Fruit fly (Drosophila melanogaster) whole organism: ENCODE measurements around the gene dgt2.

Experiments
- CG8478 ChIP-seq: fragments of >200 bp; optimal IDR thresholded peaks from 2 replicates; lab custom pipeline; 2018; ENCODE audit warnings: inconsistent platforms
- Dll ChIP-seq: fragments of >200 bp; optimal IDR thresholded peaks from 2 replicates; lab custom pipeline; 2017
- EcR ChIP-seq, 2 experiments: fragments of >200 bp; optimal IDR thresholded peaks; 2 replicates each; lab custom pipeline; 2017; ENCODE audit warnings: missing biosample characterization in 2 of 2, missing genetic modification characterization in 2 of 2, missing genetic modification reagents in 2 of 2
- pan ChIP-seq: fragments of >200 bp; optimal IDR thresholded peaks from 2 replicates; lab custom pipeline; 2017
- psq ChIP-seq: fragments of >200 bp; optimal IDR thresholded peaks from 2 replicates; lab custom pipeline; 2017
- usp ChIP-seq: fragments of >200 bp; optimal IDR thresholded peaks from 2 replicates; lab custom pipeline; 2017; ENCODE audit warnings: missing biosample characterization, missing genetic modification characterization, mixed read lengths

DNA sequence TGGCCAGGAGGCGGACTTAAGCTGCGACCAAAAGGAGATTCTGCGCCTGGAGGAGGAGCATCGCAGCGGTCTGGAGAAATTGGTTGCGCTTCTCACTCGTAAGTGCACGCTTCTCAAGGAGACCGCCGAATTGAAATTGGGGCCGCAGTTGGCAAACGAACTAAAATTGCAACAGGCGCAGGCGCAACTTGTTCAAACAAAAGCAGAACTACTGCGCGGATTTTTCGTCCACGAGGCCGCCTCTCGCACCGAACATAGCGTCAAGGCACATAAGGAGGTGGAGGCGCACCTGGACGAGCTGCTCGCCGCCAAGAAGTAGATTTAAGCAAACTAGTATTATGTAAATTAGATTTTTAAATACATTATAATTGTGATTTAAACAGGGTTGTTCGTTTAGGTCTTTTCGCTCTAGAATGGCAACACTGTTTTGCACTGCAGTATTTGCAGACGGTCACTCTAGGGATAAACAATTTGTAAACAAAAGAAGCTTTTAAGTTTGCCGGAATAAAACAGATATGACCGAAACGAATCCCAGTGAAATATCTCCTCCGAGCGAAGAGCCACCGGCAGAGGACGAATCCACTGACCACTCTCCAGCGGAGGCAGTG is 826 bp downstream of the dgt2 start, which contains the start of gene escl:
- no peak for TF ChIP-seq pan (lab: Kevin White, UChicago)
- TF ChIP-seq CG8478 (lab: Kevin White, UChicago), result no peak
- no peak for TF ChIP-seq Dll
- TF ChIP-seq usp (GFP tag; lab: Kevin White, UChicago), result no peak
- TF ChIP-seq psq (lab: Kevin White, UChicago), result no peak
- TF ChIP-seq EcR (GFP tag; optimal IDR thresholded peaks at IDR 0.05; lab: Kevin White, UChicago), result no peak
